Fruit fly (Drosophila melanogaster) whole organism, adult: ENCODE results near the gene CG13654.

ENCODE experiments used
- CG11617 ChIP-seq: fragments of 200-800 bp; sonication (Bioruptor generic); optimal IDR thresholded peaks from 2 replicates; lab custom pipeline; 2017; ENCODE audit warnings: mild to moderate bottlenecking, missing biosample characterization, missing genetic modification reagents, missing genetic modification characterization
- CG12768 ChIP-seq: fragments of 200-800 bp; sonication (Bioruptor generic); optimal IDR thresholded peaks from 2 replicates; lab custom pipeline; 2017; ENCODE audit warnings: missing biosample characterization, missing genetic modification characterization, mild to moderate bottlenecking, moderate library complexity, missing genetic modification reagents
- CG14711 ChIP-seq: fragments of 200-800 bp; sonication (Bioruptor generic); optimal IDR thresholded peaks from 2 replicates; lab custom pipeline; 2018; ENCODE audit warnings: missing biosample characterization, mild to moderate bottlenecking, missing genetic modification characterization, moderate library complexity
- CG33017 ChIP-seq: fragments of 200-800 bp; sonication (Bioruptor generic); optimal IDR thresholded peaks from 2 replicates; lab custom pipeline; 2018; ENCODE audit warnings: missing biosample characterization, mild to moderate bottlenecking, missing genetic modification characterization, moderate library complexity
- CG7101 ChIP-seq: fragments of 200-800 bp; sonication (Bioruptor generic); optimal IDR thresholded peaks from 2 replicates; lab custom pipeline; 2018; ENCODE audit warnings: missing biosample characterization, mild to moderate bottlenecking, missing genetic modification characterization, moderate library complexity
- Crg-1 ChIP-seq: fragments of 200-800 bp; sonication (Bioruptor generic); optimal IDR thresholded peaks from 2 replicates; lab custom pipeline; 2016; ENCODE audit warnings: missing biosample characterization, missing genetic modification characterization
- Hr96 ChIP-seq: fragments of 200-800 bp; sonication (Bioruptor generic); optimal IDR thresholded peaks from 2 replicates; lab custom pipeline; 2016; ENCODE audit warnings: missing biosample characterization, missing genetic modification characterization
- Mnt ChIP-seq: fragments of 200-800 bp; sonication (Bioruptor generic); optimal IDR thresholded peaks from 2 replicates; lab custom pipeline; 2016; ENCODE audit warnings: missing biosample characterization, mild to moderate bottlenecking, missing genetic modification characterization
- cic ChIP-seq: fragments of 200-800 bp; sonication (Bioruptor generic); optimal IDR thresholded peaks from 2 replicates; lab custom pipeline; 2017; ENCODE audit warnings: missing biosample characterization, mild to moderate bottlenecking, missing genetic modification characterization, moderate library complexity
- cnc ChIP-seq, 2 experiments: fragments of >200 bp; optimal IDR thresholded peaks; 2 replicates each; lab custom pipeline; 2017
- ovo ChIP-seq: fragments of 200-800 bp; sonication (Bioruptor generic); optimal IDR thresholded peaks from 2 replicates; lab custom pipeline; 2016; ENCODE audit warnings: missing biosample characterization, missing genetic modification characterization
- pad ChIP-seq: fragments of 200-800 bp; sonication (Bioruptor generic); optimal IDR thresholded peaks from 3 replicates; lab custom pipeline; 2017; ENCODE audit warnings: missing biosample characterization, missing genetic modification characterization, mild to moderate bottlenecking, moderate library complexity, missing genetic modification reagents
- toe ChIP-seq: fragments of 200-800 bp; sonication (Bioruptor generic); optimal IDR thresholded peaks from 2 replicates; lab custom pipeline; 2016; ENCODE audit warnings: missing biosample characterization, missing genetic modification characterization

DNA sequence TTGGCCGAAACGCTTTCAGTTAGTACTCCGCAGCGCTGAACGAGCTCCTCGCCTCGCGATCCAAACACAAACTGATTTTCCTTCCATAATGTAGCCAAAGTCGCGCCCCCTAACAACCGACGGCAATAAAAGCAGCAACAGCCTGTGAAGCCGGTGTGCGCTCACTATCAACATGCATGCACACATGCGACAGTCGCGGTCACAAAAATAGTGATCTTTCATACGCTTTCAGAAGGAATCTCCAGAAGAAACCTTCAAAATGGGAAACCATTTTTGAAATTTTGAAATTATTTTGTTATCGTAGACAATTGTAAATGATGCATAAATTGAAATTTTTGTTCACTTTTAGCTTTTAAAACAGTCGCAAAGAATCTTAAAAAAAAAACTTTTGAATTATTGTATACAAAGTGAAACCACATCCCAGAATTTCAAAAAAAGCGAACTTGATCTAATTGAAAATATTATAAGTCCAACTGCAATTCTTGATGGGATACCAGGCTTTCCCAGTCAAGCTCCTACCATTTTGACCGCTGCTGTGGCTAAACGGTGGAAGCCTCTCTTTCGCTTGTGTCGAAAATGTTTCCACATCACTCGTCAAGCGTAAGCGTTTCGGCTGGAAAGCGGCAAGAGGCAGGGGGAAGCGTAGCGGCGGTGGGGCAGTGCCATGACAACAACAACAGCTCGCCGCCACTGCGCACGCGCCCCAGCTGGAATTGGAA is 32.8 kb downstream of the CG13654 start, which contains the start of gene Cad96Cb:
- TF ChIP-seq pad, result no peak
- TF ChIP-seq toe, result no peak
- no peak for TF ChIP-seq CG33017 (tag; lab: Kevin White, UChicago)
- no peak for TF ChIP-seq Hr96 (GFP tag; lab: Kevin White, UChicago)
- TF ChIP-seq Crg-1 (GFP tag; lab: Kevin White, UChicago), result no peak
- TF ChIP-seq ovo (GFP tag; lab: Kevin White, UChicago), result no peak
- no peak for TF ChIP-seq cnc (optimal IDR thresholded peaks at IDR 0.05; lab: Kevin White, UChicago)
- TF ChIP-seq CG14711 (tag; lab: Kevin White, UChicago), result no peak
- no peak for TF ChIP-seq CG7101 (tag; lab: Kevin White, UChicago)
- no peak for TF ChIP-seq Mnt (GFP tag; lab: Kevin White, UChicago)
- TF ChIP-seq cic (GFP tag; lab: Kevin White, UChicago), result no peak
- TF ChIP-seq CG12768 (GFP tag; lab: Kevin White, UChicago), result no peak
- TF ChIP-seq CG11617 (GFP tag; lab: Kevin White, UChicago), result no peak
